Fruit fly (Drosophila melanogaster): ENCODE results near the gene CG16986.

The CG16986 gene

DNA sequence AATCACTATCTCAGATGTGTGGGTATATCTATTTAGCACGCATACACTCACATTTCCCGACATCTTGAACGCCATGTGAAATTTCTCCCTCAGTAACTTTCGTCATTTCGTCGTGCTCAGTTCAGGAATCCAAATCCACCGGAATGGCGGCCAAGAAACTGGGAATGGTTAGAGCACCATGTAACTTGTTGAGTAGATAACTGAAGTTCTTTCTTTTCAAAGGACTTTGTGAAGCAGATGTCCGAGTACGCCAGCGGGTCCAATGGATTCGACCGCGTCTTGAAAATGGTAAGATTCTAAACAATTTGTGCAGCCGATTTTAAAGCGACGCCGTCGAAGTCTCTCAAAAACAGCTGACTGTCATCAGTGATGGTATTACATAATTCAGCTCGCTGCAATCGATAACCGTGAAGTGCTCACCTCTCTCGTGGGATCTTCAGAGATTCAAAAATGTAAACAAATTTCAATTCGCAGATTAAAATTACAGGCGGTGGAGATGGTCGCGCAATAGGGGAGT, 859 bp upstream of the CG16986 start, which contains the start of the genes CG16985 and CG12182 (continued):
- TF ChIP-seq unc-4 (GFP tag; IDR thresholded peaks at IDR 0.05; ENCODE audit: partially characterized antibody) (no peak; the same call in 1 of the 2 replicates), jumu (GFP tag; optimal IDR thresholded peaks at IDR 0.05) (no peak), CG4617 (GFP tag; optimal IDR thresholded peaks at IDR 0.05; ENCODE audit: borderline replicate concordance) (no peak), CG6765 (GFP tag; optimal IDR thresholded peaks at IDR 0.05) (no peak), CG4854 (GFP tag; optimal IDR thresholded peaks at IDR 0.05) (no peak), CTCF (GFP tag; optimal IDR thresholded peaks at IDR 0.05) (peak; percentile 18), bab2 (GFP tag; optimal IDR thresholded peaks at IDR 0.05) (no peak), fu2 (GFP tag; optimal IDR thresholded peaks at IDR 0.05) (no peak), Lim3 (GFP tag; IDR thresholded peaks at IDR 0.05) (no peak), CG15269 (tag; optimal IDR thresholded peaks at IDR 0.05) (no peak), MTF-1 (GFP tag; optimal IDR thresholded peaks at IDR 0.05; ENCODE audit: borderline replicate concordance) (no peak), D19B (GFP tag; optimal IDR thresholded peaks at IDR 0.05) (no peak), Myb (GFP tag; optimal IDR thresholded peaks at IDR 0.05) (peak; percentile 78), Hey (tag; optimal IDR thresholded peaks at IDR 0.05) (no peak), unpg (GFP tag; optimal IDR thresholded peaks at IDR 0.05) (no peak), lov (optimal IDR thresholded peaks at IDR 0.05) (no peak), lov (GFP tag; IDR thresholded peaks at IDR 0.05) (no peak), dati (GFP tag; IDR thresholded peaks at IDR 0.05) (no peak), tx (GFP tag; optimal IDR thresholded peaks at IDR 0.05) (no peak), onecut (GFP tag; IDR thresholded peaks at IDR 0.05) (no peak), Poxn (GFP tag; IDR thresholded peaks at IDR 0.05) (no peak), CG1602 (GFP tag; optimal IDR thresholded peaks at IDR 0.05) (no peak), CG13624 (GFP tag; optimal IDR thresholded peaks at IDR 0.05) (peak; percentile 21), Hand (GFP tag; optimal IDR thresholded peaks at IDR 0.05) (no peak), slbo (GFP tag; IDR thresholded peaks at IDR 0.05) (0 out of 2 replicates have a peak, but pooled peaks have one; percentile 31), CG5245 (GFP tag; optimal IDR thresholded peaks at IDR 0.05) (no peak), Sry-δ (GFP tag; optimal IDR thresholded peaks at IDR 0.05) (peak; percentile 84), dmrt11E (tag; optimal IDR thresholded peaks at IDR 0.05) (no peak), br (optimal IDR thresholded peaks at IDR 0.05) (no peak), Gug (GFP tag; IDR thresholded peaks at IDR 0.05) (no peak), CG12104 (GFP tag; optimal IDR thresholded peaks at IDR 0.05) (no peak), CG4730 (GFP tag; IDR thresholded peaks at IDR 0.05) (no peak), Ravus (GFP tag; IDR thresholded peaks at IDR 0.05) (no peak), sim (GFP tag; IDR thresholded peaks at IDR 0.05) (no peak), ind (GFP tag; optimal IDR thresholded peaks at IDR 0.05) (no peak), yki (optimal IDR thresholded peaks at IDR 0.05) (no peak), Dek (tag; optimal IDR thresholded peaks at IDR 0.05) (no peak), gro (GFP tag; optimal IDR thresholded peaks at IDR 0.05) (no peak), Hr3 (GFP tag; optimal IDR thresholded peaks at IDR 0.05) (no peak), ara (GFP tag; IDR thresholded peaks at IDR 0.05) (no peak), pho (GFP tag; optimal IDR thresholded peaks at IDR 0.05) (peak; percentile 8), zfh2 (GFP tag; optimal IDR thresholded peaks at IDR 0.05) (no peak), Usf (GFP tag; optimal IDR thresholded peaks at IDR 0.05) (no peak), Max (GFP tag; optimal IDR thresholded peaks at IDR 0.05) (no peak), Ptx1 (GFP tag; IDR thresholded peaks at IDR 0.05) (no peak), CG32772 (GFP tag; IDR thresholded peaks at IDR 0.05) (no peak), CoRest (tag; optimal IDR thresholded peaks at IDR 0.05) (no peak), fd96Cb (tag; optimal IDR thresholded peaks at IDR 0.05) (no peak), gce (GFP tag; IDR thresholded peaks at IDR 0.05) (no peak), Tbp (GFP tag; optimal IDR thresholded peaks at IDR 0.05) (no peak), tna (GFP tag; IDR thresholded peaks at IDR 0.05; ENCODE audit: partially characterized antibody) (0 out of 2 replicates have a peak, but pooled peaks have one; percentile 7), oc (tag; optimal IDR thresholded peaks at IDR 0.05) (no peak), otp (GFP tag; IDR thresholded peaks at IDR 0.05) (no peak), CG4424 (GFP tag; optimal IDR thresholded peaks at IDR 0.05) (no peak)

Data from whole organism, embryonic.